Worm (Caenorhabditis elegans): Measurements from ENCODE around the gene ctsa-3.1.

ctsa-3.1 gene

ce11 chrII:7207649-7208048 is 25.0 kb upstream of the ctsa-3.1 start:
- TF ChIP-seq F13H6.1 (tag; optimal IDR thresholded peaks at IDR 0.05) (no peak), Y22D7AL.16 (tag; optimal IDR thresholded peaks at IDR 0.05) (no peak)

DNA sequence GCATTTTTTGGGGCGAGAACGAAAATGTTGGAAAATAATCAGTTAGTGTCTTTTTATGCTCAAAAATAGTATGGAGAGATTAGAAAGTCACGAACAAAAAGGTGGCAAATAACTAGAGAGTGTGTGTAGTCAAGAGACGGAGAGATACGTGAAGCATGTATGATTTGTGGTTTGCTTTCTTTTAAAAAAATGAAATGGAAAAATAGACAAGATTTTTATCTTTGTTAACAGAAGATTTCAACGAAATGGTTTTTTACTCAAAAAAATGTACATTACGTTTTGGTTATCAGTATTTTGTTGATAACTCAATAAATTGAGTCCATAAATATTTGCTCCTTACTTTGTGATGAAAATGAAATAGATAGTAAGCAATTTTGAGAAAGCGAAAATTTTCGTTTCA is 24.5 kb upstream of the ctsa-3.1 start, which contains the start of gene dhs-7:
dhs-7 (minus strand) TSS at position 277 of the 400 bp plus-strand sequence.
- no peak for TF ChIP-seq fkh-10 (GFP tag; optimal IDR thresholded peaks at IDR 0.05)
- TF ChIP-seq ztf-16 (tag; optimal IDR thresholded peaks at IDR 0.05): no peak

DNA sequence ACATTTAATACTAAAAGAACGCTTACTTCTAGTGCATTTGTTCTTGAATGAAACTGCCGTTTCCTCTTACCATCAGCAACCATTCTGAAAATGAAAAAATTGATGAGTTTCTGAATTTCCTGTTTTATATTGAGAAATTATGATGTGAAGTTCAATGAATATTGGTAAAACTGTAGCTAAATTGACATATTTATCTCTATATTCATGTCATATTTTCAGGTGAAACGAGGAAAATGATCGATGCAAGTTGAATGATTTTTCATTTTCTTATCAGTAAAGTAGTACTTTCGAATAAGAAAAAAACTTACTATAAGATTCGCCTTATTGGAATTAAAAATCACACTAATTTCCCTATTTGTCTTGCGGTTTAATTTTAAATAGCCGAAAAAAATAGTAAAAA is 22.5 kb upstream of the ctsa-3.1 start, which contains the start of gene E04F6.15:
E04F6.15 (minus strand) TSS at position 101 of the 400 bp plus-strand sequence.
- TF ChIP-seq sox-4 (tag; optimal IDR thresholded peaks at IDR 0.05): no peak
- no peak for TF ChIP-seq unc-86 (tag; optimal IDR thresholded peaks at IDR 0.05)
- TF ChIP-seq ceh-18 (tag; optimal IDR thresholded peaks at IDR 0.05): no peak
- no peak for TF ChIP-seq nhr-232 (tag; optimal IDR thresholded peaks at IDR 0.05)
- no peak for TF ChIP-seq mec-3 (tag; optimal IDR thresholded peaks at IDR 0.05; ENCODE audit: borderline replicate concordance)
- no peak for TF ChIP-seq hlh-6 (tag; optimal IDR thresholded peaks at IDR 0.05)
- no peak for TF ChIP-seq gmeb-2 (tag; optimal IDR thresholded peaks at IDR 0.05)
- no peak for TF ChIP-seq madf-2 (tag; optimal IDR thresholded peaks at IDR 0.05)
- TF ChIP-seq elt-4 (tag; optimal IDR thresholded peaks at IDR 0.05): no peak
- TF ChIP-seq dmd-4 (tag; optimal IDR thresholded peaks at IDR 0.05; ENCODE audit: borderline replicate concordance): no peak
- no peak for TF ChIP-seq C38D4.7 (GFP tag; optimal IDR thresholded peaks at IDR 0.05)
- no peak for TF ChIP-seq pat-9 (tag; optimal IDR thresholded peaks at IDR 0.05)
- no peak for TF ChIP-seq fax-1 (tag; optimal IDR thresholded peaks at IDR 0.05)
- no peak for TF ChIP-seq Y22D7AL.16 (tag; optimal IDR thresholded peaks at IDR 0.05)
- TF ChIP-seq pha-2 (tag; optimal IDR thresholded peaks at IDR 0.05): no peak

DNA sequence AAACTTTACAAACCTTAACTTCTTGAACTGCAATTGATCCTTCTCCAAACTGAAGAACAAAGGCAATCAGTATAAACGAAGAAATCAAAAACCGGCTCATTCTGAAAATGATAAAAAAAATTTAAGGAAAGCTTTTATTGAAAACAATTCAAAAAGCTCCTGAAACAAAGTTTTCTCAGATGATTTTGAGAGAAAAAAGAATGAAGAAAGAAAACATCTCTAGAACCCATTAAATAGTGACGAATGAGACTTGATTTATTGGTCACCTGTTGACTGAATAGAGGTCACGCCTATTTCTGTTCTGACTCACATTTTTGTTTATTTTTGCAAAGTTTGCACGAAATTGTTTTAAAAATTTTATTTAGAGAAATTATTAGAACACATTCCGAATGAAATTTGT is 21.4 kb upstream of the ctsa-3.1 start, which contains the start of gene E04F6.8:
E04F6.8 (minus strand) TSS at position 101 of the 400 bp plus-strand sequence.
- no peak for TF ChIP-seq ceh-18 (tag; optimal IDR thresholded peaks at IDR 0.05)
- TF ChIP-seq ceh-30 (tag; optimal IDR thresholded peaks at IDR 0.05): no peak
- no peak for TF ChIP-seq fax-1 (tag; optimal IDR thresholded peaks at IDR 0.05)
- TF ChIP-seq ceh-14 (tag; optimal IDR thresholded peaks at IDR 0.05): no peak
- TF ChIP-seq pag-3 (tag; optimal IDR thresholded peaks at IDR 0.05; ENCODE audit: borderline replicate concordance): no peak
- TF ChIP-seq pax-1 (tag; optimal IDR thresholded peaks at IDR 0.05): no peak
- TF ChIP-seq fkh-10 (GFP tag; optimal IDR thresholded peaks at IDR 0.05): no peak
- TF ChIP-seq hlh-13 (GFP tag; optimal IDR thresholded peaks at IDR 0.05): no peak
- no peak for TF ChIP-seq unc-55 (GFP tag; optimal IDR thresholded peaks at IDR 0.05)
- no peak for TF ChIP-seq ets-4 (tag; optimal IDR thresholded peaks at IDR 0.05)
- no peak for TF ChIP-seq mec-3 (tag; optimal IDR thresholded peaks at IDR 0.05; ENCODE audit: borderline replicate concordance)
- no peak for TF ChIP-seq Y22D7AL.16 (tag; optimal IDR thresholded peaks at IDR 0.05)
- no peak for TF ChIP-seq elt-2 (tag; optimal IDR thresholded peaks at IDR 0.05)
- TF ChIP-seq ceh-48 (tag; optimal IDR thresholded peaks at IDR 0.05): no peak

ce11 chrII:7212059-7212458 is 20.6 kb upstream of the ctsa-3.1 start, which contains the start of gene E04F6.9:
TSS of gene E04F6.9 (minus strand) at chrII:7212159.
- TF ChIP-seq pros-1 (tag; optimal IDR thresholded peaks at IDR 0.05) (no peak), gmeb-2 (tag; optimal IDR thresholded peaks at IDR 0.05) (no peak), Y22D7AL.16 (tag; optimal IDR thresholded peaks at IDR 0.05) (no peak), syd-9 (tag; optimal IDR thresholded peaks at IDR 0.05) (no peak)

- TF ChIP-seq fkh-6 (tag; optimal IDR thresholded peaks at IDR 0.05) (no peak), K09A11.1 (tag; optimal IDR thresholded peaks at IDR 0.05; ENCODE audit: insufficient read depth) (no peak), unc-42 (tag; optimal IDR thresholded peaks at IDR 0.05) (no peak), ceh-9 (tag; optimal IDR thresholded peaks at IDR 0.05) (no peak), nhr-232 (tag; optimal IDR thresholded peaks at IDR 0.05) (no peak), ceh-6 (GFP tag; optimal IDR thresholded peaks at IDR 0.05) (no peak), rnt-1 (tag; optimal IDR thresholded peaks at IDR 0.05) (no peak), hlh-13 (GFP tag; optimal IDR thresholded peaks at IDR 0.05) (no peak), gmeb-2 (tag; optimal IDR thresholded peaks at IDR 0.05) (no peak), lin-11 (tag; optimal IDR thresholded peaks at IDR 0.05) (no peak), tbx-2 (tag; optimal IDR thresholded peaks at IDR 0.05) (no peak), pag-3 (tag; optimal IDR thresholded peaks at IDR 0.05; ENCODE audit: borderline replicate concordance) (no peak), lim-6 (tag; optimal IDR thresholded peaks at IDR 0.05) (no peak), hlh-30 (tag; optimal IDR thresholded peaks at IDR 0.05; ENCODE audit: insufficient read depth) (no peak), ceh-18 (tag; optimal IDR thresholded peaks at IDR 0.05) (no peak), dve-1 (tag; optimal IDR thresholded peaks at IDR 0.05) (no peak), unc-86 (tag; optimal IDR thresholded peaks at IDR 0.05) (no peak), F13H6.1 (tag; optimal IDR thresholded peaks at IDR 0.05) (no peak), ceh-30 (tag; optimal IDR thresholded peaks at IDR 0.05) (no peak)
Observed at ce11 chrII:7217047-7217446, 15.6 kb upstream of the ctsa-3.1 start, which contains the start of gene E04F6.10. TSS of gene E04F6.10 (minus strand) at chrII:7217147.

Measured in whole organism, late embryonic.